Fruit fly (Drosophila melanogaster): Measurements from ENCODE around the gene CG42238.

CG42238 gene

dm6 chr2L:20987438-20987837, 64.5 kb downstream of the CG42238 start (continued):
- TF ChIP-seq CG9876 (GFP tag; optimal IDR thresholded peaks at IDR 0.05), result peak; percentile 70
- peak; percentile 83 for TF ChIP-seq lilli (GFP tag; optimal IDR thresholded peaks at IDR 0.05)
- peak; percentile 84 for TF ChIP-seq tin (GFP tag; optimal IDR thresholded peaks at IDR 0.05)
- no peak for TF ChIP-seq zen2 (GFP tag; IDR thresholded peaks at IDR 0.05; ENCODE audit: partially characterized antibody)
- TF ChIP-seq CG15696 (tag; optimal IDR thresholded peaks at IDR 0.05), result peak; percentile 23
- peak; percentile 65 for TF ChIP-seq CG1529 (GFP tag; optimal IDR thresholded peaks at IDR 0.05)
- peak; percentile 78; the same call in 2 of the 3 replicates for TF ChIP-seq CG2889 (GFP tag; IDR thresholded peaks at IDR 0.05)
- peak; percentile 75 for TF ChIP-seq CG12659 (GFP tag; optimal IDR thresholded peaks at IDR 0.05)
- no peak for TF ChIP-seq hb (GFP tag; IDR thresholded peaks at IDR 0.05; ENCODE audit: partially characterized antibody)
- TF ChIP-seq CG13624 (GFP tag; optimal IDR thresholded peaks at IDR 0.05), result peak; percentile 82
- no peak for TF ChIP-seq CG33557 (GFP tag; optimal IDR thresholded peaks at IDR 0.05)
- peak; percentile 55 for TF ChIP-seq CrebB (tag; optimal IDR thresholded peaks at IDR 0.05)
- no peak for TF ChIP-seq Opbp (GFP tag; IDR thresholded peaks at IDR 0.05; ENCODE audit: partially characterized antibody)
- no peak for TF ChIP-seq CG34376 (GFP tag; optimal IDR thresholded peaks at IDR 0.05)
- no peak for TF ChIP-seq CG30020 (tag; optimal IDR thresholded peaks at IDR 0.05)
- TF ChIP-seq CG7271 (tag; optimal IDR thresholded peaks at IDR 0.05), result no peak
- no peak for TF ChIP-seq Sry-β (GFP tag; optimal IDR thresholded peaks at IDR 0.05)
- peak; percentile 39 for TF ChIP-seq CG10431 (GFP tag; optimal IDR thresholded peaks at IDR 0.05)
- TF ChIP-seq sim (GFP tag; IDR thresholded peaks at IDR 0.05), result peak; percentile 60; the same call in 1 of the 2 replicates
- no peak for TF ChIP-seq exex (tag; optimal IDR thresholded peaks at IDR 0.05)
- TF ChIP-seq CG1024 (GFP tag; IDR thresholded peaks at IDR 0.05), result peak; percentile 68
- TF ChIP-seq CG10366 (GFP tag; IDR thresholded peaks at IDR 0.05), result peak; percentile 80
- TF ChIP-seq Hr78 (GFP tag; optimal IDR thresholded peaks at IDR 0.05), result peak in 1 of 2 experiments; percentile 32
- peak; percentile 40 for TF ChIP-seq btn (GFP tag; optimal IDR thresholded peaks at IDR 0.05)
- TF ChIP-seq unc-4 (GFP tag; IDR thresholded peaks at IDR 0.05; ENCODE audit: partially characterized antibody), result no peak
- TF ChIP-seq CG15514 (GFP tag; optimal IDR thresholded peaks at IDR 0.05), result peak; percentile 61
- 0 out of 2 replicates have a peak, but pooled peaks have one; percentile 55 for TF ChIP-seq aop (GFP tag; IDR thresholded peaks at IDR 0.05)
- peak; percentile 49 for TF ChIP-seq CG3163 (GFP tag; optimal IDR thresholded peaks at IDR 0.05)
- TF ChIP-seq Ravus (GFP tag; IDR thresholded peaks at IDR 0.05), result peak; percentile 41
- TF ChIP-seq CG12219 (GFP tag; optimal IDR thresholded peaks at IDR 0.05), result peak; percentile 67
- TF ChIP-seq tio (GFP tag; optimal IDR thresholded peaks at IDR 0.05), result peak; percentile 79
- TF ChIP-seq stwl (tag; optimal IDR thresholded peaks at IDR 0.05), result no peak
- TF ChIP-seq knrl (GFP tag; IDR thresholded peaks at IDR 0.05; ENCODE audit: partially characterized antibody), result no peak
- no peak for TF ChIP-seq z (GFP tag; IDR thresholded peaks at IDR 0.05)
- peak; percentile 79 for TF ChIP-seq CG3847 (GFP tag; IDR thresholded peaks at IDR 0.05)
- peak; percentile 49 for TF ChIP-seq cato (GFP tag; optimal IDR thresholded peaks at IDR 0.05; ENCODE audit: borderline replicate concordance)
- TF ChIP-seq cas (GFP tag; IDR thresholded peaks at IDR 0.05), result no peak
- TF ChIP-seq zf30C (GFP tag; optimal IDR thresholded peaks at IDR 0.05), result peak; percentile 18
- TF ChIP-seq CG11398 (GFP tag; optimal IDR thresholded peaks at IDR 0.05), result peak; percentile 70
- peak; percentile 72 for TF ChIP-seq jing (GFP tag; optimal IDR thresholded peaks at IDR 0.05)
- TF ChIP-seq Adf1 (GFP tag; IDR thresholded peaks at IDR 0.05), result peak; percentile 53
- peak; percentile 89 for TF ChIP-seq Antp (GFP tag; optimal IDR thresholded peaks at IDR 0.05)
- TF ChIP-seq Awh (GFP tag; IDR thresholded peaks at IDR 0.05), result peak; percentile 65; the same call in 1 of the 2 replicates
- peak; percentile 62 for TF ChIP-seq maf-S (GFP tag; optimal IDR thresholded peaks at IDR 0.05)
- TF ChIP-seq trh (GFP tag; optimal IDR thresholded peaks at IDR 0.05), result peak; percentile 31
- no peak for TF ChIP-seq CG3838 (GFP tag; optimal IDR thresholded peaks at IDR 0.05)
- peak; percentile 41 for TF ChIP-seq D19B (GFP tag; optimal IDR thresholded peaks at IDR 0.05)
- TF ChIP-seq pan (optimal IDR thresholded peaks at IDR 0.05), result no peak
- TF ChIP-seq pan (GFP tag; optimal IDR thresholded peaks at IDR 0.05 in 1 of 2, IDR thresholded peaks at IDR 0.05 in 1 of 2), result peak in 1 of 2 experiments; percentile 84
- peak; percentile 86 for TF ChIP-seq CG18599 (GFP tag; optimal IDR thresholded peaks at IDR 0.05)
